Fruit fly (Drosophila melanogaster): Measurements from ENCODE around the gene E2f1.
A peak's percentile ranks its signal among the peaks of the same experiment; 100 is the strongest.

dm6 chr3R:21688596-21688995, 27.9 kb upstream of the E2f1 start:
- TF ChIP-seq CG11902 (GFP tag; optimal IDR thresholded peaks at IDR 0.05) (no peak), Hr4 (GFP tag; optimal IDR thresholded peaks at IDR 0.05) (peak; percentile 41), lz (GFP tag; optimal IDR thresholded peaks at IDR 0.05) (no peak), Eip93F (GFP tag; optimal IDR thresholded peaks at IDR 0.05) (no peak), CG7368 (GFP tag; optimal IDR thresholded peaks at IDR 0.05) (no peak), CG8119 (GFP tag; IDR thresholded peaks at IDR 0.05) (peak; percentile 61; the same call in 1 of the 3 replicates), CG8319 (GFP tag; optimal IDR thresholded peaks at IDR 0.05) (no peak), CG4318 (GFP tag; optimal IDR thresholded peaks at IDR 0.05) (no peak), OdsH (GFP tag; optimal IDR thresholded peaks at IDR 0.05) (no peak), CG16779 (tag; optimal IDR thresholded peaks at IDR 0.05) (no peak), CG3032 (tag; optimal IDR thresholded peaks at IDR 0.05) (no peak), Hr39 (GFP tag; optimal IDR thresholded peaks at IDR 0.05) (no peak), CG6276 (GFP tag; optimal IDR thresholded peaks at IDR 0.05) (peak; percentile 22), CG6854 (GFP tag; optimal IDR thresholded peaks at IDR 0.05) (no peak)

All from whole organism, prepupa.